Fruit fly (Drosophila melanogaster): ENCODE measurements around the gene CG5191.

DNA sequence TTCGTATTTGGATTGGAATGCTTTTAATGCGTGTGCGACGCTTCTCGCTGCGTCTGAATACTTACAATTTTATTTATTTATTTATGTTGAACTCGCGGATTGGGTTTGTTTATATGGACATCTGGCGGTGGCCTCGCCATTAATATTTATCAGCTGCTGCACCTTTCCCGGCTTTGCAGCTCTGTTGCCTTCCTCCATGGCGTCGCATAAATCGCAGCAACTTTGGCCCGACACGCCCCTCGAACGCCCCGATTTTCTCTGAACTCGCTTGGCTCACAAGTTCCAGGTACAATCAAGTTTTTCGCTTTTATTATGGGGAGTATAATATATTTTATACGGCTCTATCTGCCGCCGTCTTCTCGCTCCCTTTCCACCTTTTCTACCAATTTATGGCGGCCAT, 39.4 kb downstream of the CG5191 start:
- no peak for TF ChIP-seq CTCF (optimal IDR thresholded peaks at IDR 0.05)
- no peak for TF ChIP-seq CG8478 (optimal IDR thresholded peaks at IDR 0.05)

Data from S2 (cell line).